Fruit fly (Drosophila melanogaster) whole organism, embryonic: Measurements from ENCODE around the gene CG34398.

ENCODE experiments used
- Bdp1 ChIP-seq: fragments of 200-800 bp; sonication (Bioruptor generic); optimal IDR thresholded peaks from 3 replicates; lab custom pipeline; 2016; ENCODE audit warnings: missing biosample characterization, missing genetic modification characterization
- Bgb ChIP-seq: fragments of 200-800 bp; sonication (Bioruptor generic); IDR thresholded peaks from 2 replicates; pipeline ENCODE4 v1.3.6; 2022; ENCODE audit warnings: missing biosample characterization, missing genetic modification characterization; ENCODE audit not compliant: partially characterized antibody
- Bteb2 ChIP-seq: fragments of 200-800 bp; sonication (Bioruptor generic); optimal IDR thresholded peaks from 2 replicates; lab custom pipeline; 2016; ENCODE audit warnings: missing biosample characterization, missing genetic modification characterization
- CG10274 ChIP-seq: fragments of 200-800 bp; sonication (Bioruptor generic); optimal IDR thresholded peaks from 3 replicates; lab custom pipeline; 2017; ENCODE audit warnings: missing biosample characterization, mild to moderate bottlenecking, missing genetic modification characterization
- CG11504 ChIP-seq: fragments of 200-800 bp; sonication (Bioruptor generic); optimal IDR thresholded peaks from 3 replicates; lab custom pipeline; 2019; ENCODE audit warnings: missing biosample characterization, mild to moderate bottlenecking, missing genetic modification characterization, moderate library complexity
- CG12299 ChIP-seq: fragments of 200-800 bp; sonication (Bioruptor generic); optimal IDR thresholded peaks from 2 replicates; lab custom pipeline; 2018; ENCODE audit warnings: missing biosample characterization, mild to moderate bottlenecking, missing genetic modification characterization
- CG14667 ChIP-seq: fragments of 200-800 bp; sonication (Bioruptor generic); IDR thresholded peaks from 2 replicates; pipeline ENCODE4 v1.3.6; 2022; ENCODE audit warnings: missing biosample characterization, missing genetic modification characterization
- CG15514 ChIP-seq: fragments of 200-800 bp; sonication (Bioruptor generic); optimal IDR thresholded peaks from 3 replicates; lab custom pipeline; 2017; ENCODE audit warnings: missing biosample characterization, missing genetic modification characterization, mild to moderate bottlenecking, moderate library complexity, missing genetic modification reagents
- CG17361 ChIP-seq: fragments of 200-800 bp; sonication (Bioruptor generic); IDR thresholded peaks from 3 replicates; pipeline ENCODE4 v1.3.6; 2022; ENCODE audit warnings: missing biosample characterization, missing genetic modification characterization
- CG18476 ChIP-seq: fragments of 200-800 bp; sonication (Bioruptor generic); optimal IDR thresholded peaks from 2 replicates; lab custom pipeline; 2016; ENCODE audit warnings: missing biosample characterization, mild to moderate bottlenecking, missing genetic modification characterization
- CG18619 ChIP-seq: fragments of 200-800 bp; sonication (Bioruptor generic); optimal IDR thresholded peaks from 3 replicates; lab custom pipeline; 2017; ENCODE audit warnings: missing biosample characterization, mild to moderate bottlenecking, missing genetic modification characterization
- CG2116 ChIP-seq: fragments of 200-800 bp; sonication (Bioruptor generic); optimal IDR thresholded peaks from 3 replicates; lab custom pipeline; 2018; ENCODE audit warnings: missing biosample characterization, mild to moderate bottlenecking, missing genetic modification characterization
- CG2202 ChIP-seq: fragments of 200-800 bp; sonication (Bioruptor generic); optimal IDR thresholded peaks from 2 replicates; lab custom pipeline; 2018; ENCODE audit warnings: missing biosample characterization, mild to moderate bottlenecking, missing genetic modification characterization
- CG30403 ChIP-seq: fragments of 200-800 bp; sonication (Bioruptor generic); optimal IDR thresholded peaks from 3 replicates; lab custom pipeline; 2016; ENCODE audit warnings: missing biosample characterization, missing genetic modification characterization
- CG30431 ChIP-seq: fragments of 200-800 bp; sonication (Bioruptor generic); optimal IDR thresholded peaks from 2 replicates; lab custom pipeline; 2017; ENCODE audit warnings: missing biosample characterization, missing genetic modification characterization
- CG31365 ChIP-seq: fragments of 200-800 bp; sonication (Bioruptor generic); optimal IDR thresholded peaks from 2 replicates; lab custom pipeline; 2018; ENCODE audit warnings: missing biosample characterization, mild to moderate bottlenecking, missing genetic modification characterization
- CG32767 ChIP-seq: fragments of 200-800 bp; sonication (Bioruptor generic); IDR thresholded peaks from 2 replicates; pipeline ENCODE4 v1.3.6; 2022; ENCODE audit warnings: missing biosample characterization, missing genetic modification characterization
- CG3407 ChIP-seq: fragments of 200-800 bp; sonication (Bioruptor generic); optimal IDR thresholded peaks from 2 replicates; lab custom pipeline; 2018; ENCODE audit warnings: missing biosample characterization, mild to moderate bottlenecking, missing genetic modification characterization
- CG3726 ChIP-seq: fragments of 200-800 bp; sonication (Bioruptor generic); IDR thresholded peaks from 3 replicates; pipeline ENCODE4, ENCODE4 v1.3.6; 2022; ENCODE audit warnings: missing biosample characterization, missing genetic modification characterization
- CG6683 ChIP-seq: fragments of 200-800 bp; sonication (Bioruptor generic); optimal IDR thresholded peaks from 2 replicates; lab custom pipeline; 2017; ENCODE audit warnings: missing biosample characterization, mild to moderate bottlenecking, missing genetic modification characterization, missing genetic modification reagents
- CG7357 ChIP-seq: fragments of 200-800 bp; sonication (Bioruptor generic); IDR thresholded peaks from 3 replicates; pipeline ENCODE4 v1.3.6; 2022; ENCODE audit warnings: missing biosample characterization, missing genetic modification characterization
- CG7745 ChIP-seq: fragments of 200-800 bp; sonication (Bioruptor generic); optimal IDR thresholded peaks from 2 replicates; lab custom pipeline; 2018; ENCODE audit warnings: missing biosample characterization, mild to moderate bottlenecking, missing genetic modification characterization, moderate library complexity
- CG7963 ChIP-seq: fragments of 200-800 bp; sonication (Bioruptor generic); IDR thresholded peaks from 3 replicates; pipeline ENCODE4 v1.3.6; 2022; ENCODE audit warnings: missing biosample characterization, missing genetic modification characterization; ENCODE audit not compliant: partially characterized antibody
- CG8089 ChIP-seq: fragments of 200-800 bp; sonication (Bioruptor generic); optimal IDR thresholded peaks from 3 replicates; lab custom pipeline; 2016; ENCODE audit warnings: missing biosample characterization, missing genetic modification characterization
- Chrac-16 ChIP-seq: fragments of 200-800 bp; sonication (Bioruptor generic); optimal IDR thresholded peaks from 3 replicates; lab custom pipeline; 2016; ENCODE audit warnings: missing biosample characterization, missing genetic modification characterization
- Deaf1 ChIP-seq: fragments of 200-800 bp; optimal IDR thresholded peaks from 3 replicates; lab custom pipeline; 2019; ENCODE audit warnings: missing biosample characterization, mild to moderate bottlenecking, missing genetic modification characterization, moderate library complexity
- Hsf ChIP-seq: fragments of 200-800 bp; sonication (Bioruptor generic); optimal IDR thresholded peaks from 3 replicates; lab custom pipeline; 2016; ENCODE audit warnings: missing biosample characterization, missing genetic modification characterization
- Lpt ChIP-seq: fragments of >200 bp; optimal IDR thresholded peaks from 2 replicates; lab custom pipeline; 2018; ENCODE audit warnings: missing biosample characterization, missing genetic modification characterization
- Mes4 ChIP-seq: fragments of 200-800 bp; sonication (Bioruptor generic); optimal IDR thresholded peaks from 2 replicates; lab custom pipeline; 2016; ENCODE audit warnings: missing biosample characterization, missing genetic modification characterization
- NfI ChIP-seq: fragments of 200-800 bp; sonication (Bioruptor generic); optimal IDR thresholded peaks from 3 replicates; lab custom pipeline; 2018; ENCODE audit warnings: missing biosample characterization, mild to moderate bottlenecking, missing genetic modification characterization, moderate library complexity
- Trl ChIP-seq, 3 experiments: fragments of >200 bp in 2 of 3; fragments of 200-800 bp in 1 of 3; sonication (Bioruptor generic) in 1 of 3; optimal IDR thresholded peaks; 2 replicates in 1 of 3; 3 replicates in 2 of 3; lab custom pipeline; 2016 to 2017; ENCODE audit warnings: missing biosample characterization in 1 of 3, missing genetic modification characterization in 1 of 3
- ac ChIP-seq: fragments of 200-800 bp; sonication (Bioruptor generic); optimal IDR thresholded peaks from 3 replicates; lab custom pipeline; 2017; ENCODE audit warnings: missing biosample characterization, mild to moderate bottlenecking, missing genetic modification characterization
- cg ChIP-seq: fragments of 200-800 bp; sonication (Bioruptor generic); optimal IDR thresholded peaks from 3 replicates; lab custom pipeline; 2019; ENCODE audit warnings: missing biosample characterization, mild to moderate bottlenecking, missing genetic modification characterization, moderate library complexity
- chinmo ChIP-seq: fragments of 200-800 bp; sonication (Bioruptor generic); IDR thresholded peaks from 4 replicates; pipeline ENCODE4 v1.3.6; 2022; ENCODE audit warnings: missing biosample characterization, missing genetic modification characterization; ENCODE audit not compliant: partially characterized antibody
- chm ChIP-seq: fragments of 200-800 bp; sonication (Bioruptor generic); IDR thresholded peaks from 2 replicates; pipeline ENCODE4 v1.3.6; 2022; ENCODE audit warnings: missing biosample characterization, missing genetic modification characterization
- ci ChIP-seq: fragments of 200-800 bp; sonication (Bioruptor generic); IDR thresholded peaks from 3 replicates; pipeline ENCODE4 v1.3.6; 2022; ENCODE audit warnings: missing biosample characterization, missing genetic modification characterization
- croc ChIP-seq: fragments of 200-800 bp; sonication (Bioruptor generic); conservative IDR thresholded peaks from 3 replicates; pipeline ENCODE4 v1.3.6; 2022; ENCODE audit warnings: missing biosample characterization, missing genetic modification characterization
- emc ChIP-seq: fragments of 200-800 bp; sonication (Bioruptor generic); optimal IDR thresholded peaks from 2 replicates; lab custom pipeline; 2016; ENCODE audit warnings: missing biosample characterization, missing genetic modification characterization
- esg ChIP-seq: fragments of 200-800 bp; sonication (Bioruptor generic); conservative IDR thresholded peaks from 2 replicates; pipeline ENCODE4 v1.3.6; 2022; ENCODE audit warnings: missing biosample characterization, missing genetic modification characterization
- fru ChIP-seq: fragments of >200 bp; optimal IDR thresholded peaks from 2 replicates; lab custom pipeline; 2017
- ken ChIP-seq: fragments of 200-800 bp; sonication (Bioruptor generic); IDR thresholded peaks from 3 replicates; pipeline ENCODE4 v1.3.6; 2022; ENCODE audit warnings: missing biosample characterization, missing genetic modification characterization
- nmo ChIP-seq: fragments of 200-800 bp; sonication (Bioruptor generic); optimal IDR thresholded peaks from 2 replicates; lab custom pipeline; 2018; ENCODE audit warnings: missing biosample characterization, mild to moderate bottlenecking, missing genetic modification characterization, moderate library complexity
- org-1 ChIP-seq: fragments of 200-800 bp; sonication (Bioruptor generic); optimal IDR thresholded peaks from 2 replicates; lab custom pipeline; 2017; ENCODE audit warnings: missing biosample characterization, missing genetic modification characterization
- phol ChIP-seq: fragments of 200-800 bp; sonication (Bioruptor generic); optimal IDR thresholded peaks from 3 replicates; lab custom pipeline; 2018; ENCODE audit warnings: missing biosample characterization, mild to moderate bottlenecking, missing genetic modification characterization, moderate library complexity
- pum ChIP-seq: fragments of 200-800 bp; sonication (Bioruptor generic); optimal IDR thresholded peaks from 2 replicates; lab custom pipeline; 2016; ENCODE audit warnings: missing biosample characterization, missing genetic modification characterization
- sc ChIP-seq, 3 experiments: fragments of >200 bp in 2 of 3; fragments of 200-800 bp in 1 of 3; sonication (Bioruptor generic) in 1 of 3; optimal IDR thresholded peaks; 2 replicates in 2 of 3; 3 replicates in 1 of 3; lab custom pipeline; 2017; ENCODE audit warnings: mild to moderate bottlenecking in 1 of 3, missing biosample characterization in 1 of 3, missing genetic modification characterization in 1 of 3, missing genetic modification reagents in 1 of 3
- sens ChIP-seq: fragments of 200-800 bp; sonication (Bioruptor generic); peaks from one replicate; lab custom pipeline; 2016; ENCODE audit warnings: missing biosample characterization, missing genetic modification characterization
- trem ChIP-seq: fragments of 200-800 bp; optimal IDR thresholded peaks from 3 replicates; lab custom pipeline; 2019; ENCODE audit warnings: missing biosample characterization, mild to moderate bottlenecking, missing genetic modification characterization, moderate library complexity
- unpg ChIP-seq: fragments of 200-800 bp; sonication (Bioruptor generic); optimal IDR thresholded peaks from 3 replicates; lab custom pipeline; 2018; ENCODE audit warnings: missing biosample characterization, mild to moderate bottlenecking, missing genetic modification characterization, moderate library complexity
- zen2 ChIP-seq: fragments of 200-800 bp; sonication (Bioruptor generic); IDR thresholded peaks from 3 replicates; pipeline ENCODE4 v1.3.6; 2022; ENCODE audit warnings: missing biosample characterization, missing genetic modification characterization; ENCODE audit not compliant: partially characterized antibody
- zf30C ChIP-seq: fragments of 200-800 bp; sonication (Bioruptor generic); optimal IDR thresholded peaks from 3 replicates; lab custom pipeline; 2018; ENCODE audit warnings: missing biosample characterization, mild to moderate bottlenecking, missing genetic modification characterization

Gene CG34398

dm6 chr2L:8888720-8889119 lies 9.9 kb upstream of the CG34398 start (continued):
- TF ChIP-seq zen2 (GFP tag; lab: Robert Waterston, UW) (no peak), CG18476 (GFP tag; lab: Kevin White, UChicago) (no peak), unpg (GFP tag; lab: Kevin White, UChicago) (no peak), CG6683 (no peak), CG8089 (GFP tag; lab: Kevin White, UChicago) (no peak), fru (lab: Kevin White, UChicago) (no peak), ken (GFP tag; lab: Robert Waterston, UW) (no peak), chm (no peak), CG30403 (GFP tag; lab: Kevin White, UChicago) (no peak), CG11504 (tag; lab: Kevin White, UChicago) (peak; percentile 46), CG18619 (GFP tag; lab: Kevin White, UChicago) (no peak), phol (peak; percentile 52), CG2116 (GFP tag; lab: Kevin White, UChicago) (peak; percentile 91), sens (no peak), CG17361 (GFP tag; lab: Robert Waterston, UW) (peak; percentile 21; the same call in 1 of the 3 replicates), CG3407 (GFP tag; lab: Kevin White, UChicago) (no peak), CG7963 (GFP tag; lab: Robert Waterston, UW) (no peak), Bdp1 (GFP tag; lab: Kevin White, UChicago) (no peak), CG14667 (GFP tag; lab: Robert Waterston, UW) (no peak), Bteb2 (no peak), CG15514 (GFP tag; lab: Kevin White, UChicago) (no peak), pum (GFP tag; lab: Kevin White, UChicago) (no peak), ac (GFP tag; lab: Kevin White, UChicago) (no peak), chinmo (no peak), CG30431 (GFP tag; lab: Kevin White, UChicago) (no peak), CG7745 (no peak), NfI (GFP tag; lab: Kevin White, UChicago) (no peak), nmo (GFP tag; lab: Kevin White, UChicago) (peak; percentile 51), trem (peak; percentile 65), esg (no peak), sc (optimal IDR thresholded peaks at IDR 0.05; lab: Kevin White, UChicago) (no peak), sc (GFP tag; optimal IDR thresholded peaks at IDR 0.05; lab: Kevin White, UChicago) (no peak), org-1 (no peak), croc (GFP tag; lab: Robert Waterston, UW) (no peak), CG31365 (tag; lab: Kevin White, UChicago) (no peak), Hsf (GFP tag; lab: Kevin White, UChicago) (no peak), emc (GFP tag; lab: Kevin White, UChicago) (no peak), zf30C (GFP tag; lab: Kevin White, UChicago) (no peak), CG3726 (no peak), Trl (optimal IDR thresholded peaks at IDR 0.05; lab: Kevin White, UChicago) (peak in 1 of 2 experiments; percentile 4), Trl (GFP tag; optimal IDR thresholded peaks at IDR 0.05; lab: Kevin White, UChicago) (no peak), cg (GFP tag; lab: Kevin White, UChicago) (no peak), CG32767 (no peak), CG7357 (GFP tag; lab: Robert Waterston, UW) (no peak), Bgb (no peak; the same call in 1 of the 2 replicates), CG2202 (tag; lab: Kevin White, UChicago) (no peak), Deaf1 (no peak), ci (no peak), CG10274 (GFP tag; lab: Kevin White, UChicago) (no peak), Chrac-16 (GFP tag; lab: Kevin White, UChicago) (no peak), Lpt (no peak), Mes4 (no peak), CG12299 (tag; lab: Kevin White, UChicago) (no peak)
